Fruit fly (Drosophila melanogaster): ENCODE data around the gene CG13251.

dm6 chr3L:20690074-20690473 is 53.1 kb downstream of the CG13251 start:
- TF ChIP-seq Met (GFP tag; optimal IDR thresholded peaks at IDR 0.05), result no peak
- TF ChIP-seq CG16779 (tag; optimal IDR thresholded peaks at IDR 0.05), result no peak
- no peak for TF ChIP-seq Hr38 (GFP tag; optimal IDR thresholded peaks at IDR 0.05)
- TF ChIP-seq fkh (GFP tag; optimal IDR thresholded peaks at IDR 0.05), result no peak
